Fruit fly (Drosophila melanogaster) whole organism, larva: ENCODE results near the gene CG42660.
"Not testable (repeated sequence)": the region's sequence is repeated elsewhere in the genome, so short reads cannot be mapped to it uniquely, and the experiment has no call there.

Experiments used
- noc ChIP-seq: fragments of 200-800 bp; sonication (Bioruptor generic); optimal IDR thresholded peaks from 3 replicates; lab custom pipeline; 2019; ENCODE audit warnings: missing biosample characterization, mild to moderate bottlenecking, missing genetic modification characterization, moderate library complexity

Gene CG42660

DNA sequence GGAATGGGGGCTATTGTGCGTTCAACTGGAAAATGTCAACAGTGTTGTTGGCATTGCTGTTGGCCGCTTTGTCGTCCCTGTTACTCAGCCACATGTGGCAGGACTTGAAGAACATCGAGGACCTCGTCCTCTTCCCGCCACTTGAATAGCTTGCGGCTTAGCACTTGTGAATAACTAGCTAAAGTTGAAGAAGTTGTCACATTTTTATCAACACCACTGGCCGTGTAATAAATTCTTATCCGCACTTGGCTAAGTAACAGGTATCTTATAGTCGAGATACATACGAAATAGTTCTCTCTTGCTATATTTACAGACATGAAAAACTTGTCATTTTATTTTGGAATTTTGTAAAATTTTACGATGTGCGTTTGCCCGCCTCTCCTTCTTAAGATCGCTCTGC lies 10.0 kb downstream of the CG42660 start, which contains the start of gene CG43292:
TSS of gene CG43292 (plus strand) at position 301 of the 400 bp plus-strand sequence.
- no peak for TF ChIP-seq noc (tag; lab: Kevin White, UChicago)

DNA sequence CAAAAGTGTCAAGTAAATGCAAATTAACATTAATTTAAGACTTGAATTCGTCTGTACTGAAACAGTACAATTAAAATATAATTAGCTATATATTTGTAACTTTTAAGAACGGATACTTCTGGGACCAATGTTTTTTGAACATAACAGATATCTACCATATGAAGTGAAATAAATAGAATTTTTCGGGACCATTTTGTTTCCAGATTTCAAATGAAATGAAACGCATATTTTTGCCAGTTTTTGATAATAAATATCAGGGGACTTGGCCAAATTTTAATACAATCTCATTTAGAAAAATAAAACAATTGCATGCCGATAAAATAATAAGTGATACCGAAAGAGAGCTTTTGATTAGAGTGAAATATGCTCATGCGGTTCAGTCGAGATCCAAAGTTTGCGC lies 20.4 kb downstream of the CG42660 start, which contains the start of gene mthl6:
TSS of gene mthl6 (plus strand) at position 301 of the 400 bp plus-strand sequence.
- no peak for TF ChIP-seq noc (tag; lab: Kevin White, UChicago)

DNA sequence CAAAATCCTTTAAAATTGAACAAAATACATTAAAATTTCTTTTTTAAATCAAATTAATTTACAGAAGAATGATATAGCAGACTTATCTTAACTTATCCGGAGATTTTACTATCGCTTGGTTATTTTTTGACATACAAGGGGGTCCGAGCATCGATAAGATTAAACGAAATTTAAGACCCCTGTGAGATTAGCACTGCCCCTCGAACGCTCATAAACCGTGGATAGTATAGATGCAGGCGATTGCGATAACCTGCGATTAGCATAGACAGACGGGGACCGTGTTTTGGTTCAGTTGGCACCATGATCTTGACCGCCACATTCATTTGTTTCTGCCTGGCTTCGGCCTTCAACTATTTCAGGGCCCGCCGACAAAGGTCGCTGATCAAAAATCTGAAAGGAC lies 26.3 kb downstream of the CG42660 start, which contains the start of gene Cyp316a1:
TSS of gene Cyp316a1 (plus strand) at position 301 of the 400 bp plus-strand sequence.
- TF ChIP-seq noc (tag; lab: Kevin White, UChicago), result no peak

DNA sequence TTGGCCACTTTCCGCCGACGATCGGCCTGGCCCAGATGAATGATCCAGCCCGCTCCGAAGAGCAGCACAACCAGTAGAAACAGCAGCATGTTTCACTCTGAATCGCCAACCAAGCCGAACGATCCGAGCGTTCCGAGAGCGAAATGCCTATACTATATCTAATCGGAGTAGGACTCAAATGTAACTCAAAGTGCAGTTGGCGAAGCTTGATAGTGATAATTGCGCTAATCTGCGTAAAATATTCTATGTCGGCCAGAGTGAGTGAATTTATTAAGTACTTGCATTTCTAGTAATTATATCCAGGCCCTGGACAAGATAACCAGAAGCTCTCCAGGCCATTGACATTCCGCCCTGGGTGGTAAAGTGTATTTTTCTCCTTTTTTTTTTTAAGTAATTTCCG lies 30.8 kb downstream of the CG42660 start, which contains the start of gene Cyp4d8:
TSS of gene Cyp4d8 (minus strand) at position 101 of the 400 bp plus-strand sequence.
- TF ChIP-seq noc (tag; lab: Kevin White, UChicago), result no peak

DNA sequence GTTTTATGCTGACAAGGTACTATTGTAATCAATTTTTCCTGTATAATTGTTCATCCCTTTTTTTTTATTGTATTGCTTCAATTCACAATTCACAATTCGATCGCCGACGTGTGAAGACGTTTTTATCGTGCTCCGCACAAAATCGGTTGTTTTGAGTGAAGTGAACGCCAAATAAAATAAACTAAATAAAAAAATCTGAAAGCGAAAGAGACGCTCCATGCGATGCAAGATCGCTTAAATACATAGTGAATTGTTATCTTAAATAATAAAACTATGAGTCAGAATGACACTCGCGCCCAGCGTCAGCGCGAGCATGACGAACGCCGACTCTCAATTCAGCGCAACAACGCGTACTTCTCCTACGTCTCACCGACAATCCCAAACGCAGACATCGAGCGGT lies 33.4 kb downstream of the CG42660 start, which contains the start of gene CG8539:
TSS of gene CG8539 (minus strand) at position 101 of the 400 bp plus-strand sequence.
- not testable (repeated sequence) for TF ChIP-seq noc (tag; lab: Kevin White, UChicago)

DNA sequence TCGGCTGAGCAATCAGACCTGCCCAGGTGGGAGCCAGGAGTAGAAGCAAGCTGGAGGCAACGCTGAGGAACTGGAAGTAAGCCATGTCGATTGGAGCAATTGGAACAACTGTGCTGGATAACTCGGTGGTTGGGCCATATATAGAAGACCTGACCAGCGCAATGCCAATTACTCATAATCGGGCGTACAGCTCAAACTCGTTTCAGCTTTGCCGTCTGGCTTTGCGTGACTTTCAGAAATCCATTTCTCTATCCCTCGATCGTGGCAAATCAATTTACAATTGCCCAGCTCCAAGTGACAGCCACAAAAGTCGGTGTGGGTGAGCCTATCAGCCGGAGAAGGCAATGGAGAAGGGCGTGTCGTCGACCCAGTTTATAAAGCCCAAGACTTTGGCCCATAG lies 40.8 kb downstream of the CG42660 start, which contains the start of gene CG7548:
TSS of gene CG7548 (minus strand) at position 101 of the 400 bp plus-strand sequence.
- no peak for TF ChIP-seq noc (tag; lab: Kevin White, UChicago)

DNA sequence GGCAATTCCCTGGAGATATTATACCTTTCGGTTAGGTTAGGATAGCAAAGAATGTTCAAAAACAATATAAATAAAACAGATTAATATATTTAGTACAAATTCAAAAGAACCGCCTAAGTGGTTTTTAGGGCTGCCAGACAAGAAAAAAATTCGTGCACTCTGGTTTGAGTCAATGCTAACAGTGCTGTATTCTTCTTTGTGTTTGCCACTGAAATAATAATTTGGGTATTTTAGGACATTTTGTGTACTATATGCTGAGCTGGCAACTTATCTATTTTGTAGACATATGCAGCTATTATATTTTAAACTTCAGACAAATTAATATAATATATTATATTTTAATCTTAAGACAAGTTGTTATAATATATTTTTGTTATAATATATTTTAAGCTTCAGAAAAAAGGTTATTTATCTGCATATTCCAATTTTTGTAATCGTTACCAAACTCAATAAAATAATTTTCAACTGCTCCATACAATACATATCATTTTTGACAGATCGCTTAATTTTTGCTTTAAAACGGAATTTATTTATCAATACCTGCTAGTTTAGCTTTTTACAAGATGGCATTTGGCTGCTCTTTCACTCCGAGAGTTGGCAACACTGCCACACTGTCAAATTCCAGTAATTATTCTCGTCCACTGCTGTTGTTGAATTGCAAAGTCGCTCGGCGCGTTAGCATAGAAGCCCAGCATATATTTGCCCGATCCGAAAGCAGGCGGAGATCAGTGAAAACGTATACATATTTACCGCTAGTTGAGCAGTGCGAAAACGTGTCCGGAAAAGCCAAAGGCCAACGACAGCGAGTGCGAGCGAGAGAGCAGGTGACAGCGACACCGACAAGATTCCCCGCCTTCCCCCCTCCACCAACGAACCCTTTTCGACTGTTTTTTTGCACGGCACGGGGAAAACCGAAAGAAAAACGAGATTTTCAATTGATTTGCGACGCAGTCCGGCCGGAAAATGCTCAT lies 45.4 kb downstream of the CG42660 start, which contains the start of gene CG7546:
TSS of gene CG7546 (plus strand) at position 573 of the 971 bp plus-strand sequence.
- peak; percentile 4 for TF ChIP-seq noc (tag; lab: Kevin White, UChicago)
